Worm (Caenorhabditis elegans) whole organism, mixed stage, embryonic: Measurements from ENCODE around the gene C02E7.7.

Experiments used
- elt-1 ChIP-seq: sonication (generic microtip); optimal IDR thresholded peaks from 2 replicates; lab custom pipeline; 2017; ENCODE audit warnings: missing genetic modification characterization, mild to moderate bottlenecking, missing compliant biosample characterization, antibody characterized with exemption, moderate library complexity, borderline replicate concordance; ENCODE audit not compliant: insufficient read depth
- lin-13 ChIP-seq: fragments of 150-350 bp; optimal IDR thresholded peaks from 2 replicates; lab custom pipeline; 2014; ENCODE audit warnings: missing biosample characterization, missing genetic modification characterization
- lin-32 ChIP-seq: fragments of 200-800 bp; sonication (Bioruptor generic); optimal IDR thresholded peaks from 2 replicates; lab custom pipeline; 2018; ENCODE audit warnings: mild to moderate bottlenecking, missing genetic modification characterization, missing compliant biosample characterization
- lsy-2 ChIP-seq: fragments of 150-350 bp; optimal IDR thresholded peaks from 2 replicates; lab custom pipeline; 2014; ENCODE audit warnings: missing biosample characterization, missing genetic modification characterization
- mls-2 ChIP-seq: sonication (generic microtip); optimal IDR thresholded peaks from 2 replicates; lab custom pipeline; 2016; ENCODE audit warnings: mild to moderate bottlenecking, missing genetic modification characterization, moderate library complexity, missing compliant biosample characterization
- nhr-12 ChIP-seq: fragments of 150-350 bp; optimal IDR thresholded peaks from 2 replicates; lab custom pipeline; 2014; ENCODE audit warnings: missing biosample characterization, missing genetic modification characterization
- nhr-237 ChIP-seq: fragments of 150-350 bp; optimal IDR thresholded peaks from 2 replicates; lab custom pipeline; 2014; ENCODE audit warnings: missing biosample characterization, missing genetic modification characterization
- pha-4 ChIP-seq: fragments of 150-350 bp; optimal IDR thresholded peaks from 2 replicates; lab custom pipeline; 2018; ENCODE audit warnings: missing biosample characterization, missing genetic modification reagents, missing genetic modification characterization
- unc-39 ChIP-seq: fragments of 150-350 bp; optimal IDR thresholded peaks from 2 replicates; lab custom pipeline; 2014; ENCODE audit warnings: missing biosample characterization, missing genetic modification characterization
- unc-62 ChIP-seq: fragments of 150-350 bp; optimal IDR thresholded peaks from 2 replicates; lab custom pipeline; 2014; ENCODE audit warnings: missing biosample characterization, missing genetic modification reagents, missing genetic modification characterization

DNA sequence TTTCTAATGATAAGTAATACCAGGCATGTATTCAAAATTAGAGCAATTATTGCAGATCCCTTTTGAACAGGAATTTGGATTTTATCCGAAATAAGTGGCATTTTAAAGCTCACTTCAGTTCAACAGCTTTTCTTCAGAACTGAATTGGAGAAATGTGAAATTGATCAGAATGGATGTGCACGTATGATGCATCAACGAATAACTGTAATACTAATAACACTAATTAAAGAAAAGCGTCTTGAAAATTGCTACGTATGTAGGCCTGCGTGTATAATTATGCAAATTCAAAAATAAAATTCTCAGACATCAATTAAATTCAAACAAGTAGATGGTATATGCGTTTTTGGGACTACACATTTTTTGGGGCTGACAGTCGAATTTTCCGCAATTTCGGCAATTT, 11.5 kb upstream of the C02E7.7 start, which contains the start of gene str-205:
- no peak for TF ChIP-seq nhr-237
- no peak for TF ChIP-seq mls-2 (tag; lab: Kevin White, UChicago)
- no peak for TF ChIP-seq nhr-12
- no peak for TF ChIP-seq lsy-2
- TF ChIP-seq unc-62 (GFP tag; lab: Kevin White, UChicago): no peak
- no peak for TF ChIP-seq pha-4 (tag; lab: Kevin White, UChicago)
- TF ChIP-seq lin-13 (tag; lab: Kevin White, UChicago): no peak
- TF ChIP-seq elt-1 (tag; lab: Kevin White, UChicago): no peak
- TF ChIP-seq lin-32 (GFP tag; lab: Kevin White, UChicago): no peak
- TF ChIP-seq unc-39 (tag; lab: Kevin White, UChicago): no peak
